Worm (Caenorhabditis elegans): ENCODE results near the gene rpl-6.

DNA sequence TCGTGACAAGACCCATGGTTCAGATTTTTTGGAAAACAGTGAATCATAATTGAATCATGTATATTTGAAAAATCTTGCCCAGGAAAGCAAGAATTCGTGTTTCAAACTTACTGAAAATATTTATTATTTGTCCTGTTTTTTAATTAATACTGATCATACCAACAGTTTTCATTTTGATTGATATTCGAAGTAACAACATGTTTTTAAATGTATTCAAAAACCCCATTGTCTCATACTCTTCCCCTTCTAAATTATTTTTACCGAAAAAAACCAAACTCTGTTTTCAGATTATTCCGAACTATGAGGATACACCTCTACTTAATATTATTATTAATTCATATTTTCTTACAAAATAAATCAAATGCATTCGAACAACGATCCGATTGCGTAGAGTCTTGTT lies 8.0 kb downstream of the rpl-6 start, which contains the start of gene R151.1:
- TF ChIP-seq med-1 (GFP tag; optimal IDR thresholded peaks at IDR 0.05; ENCODE audit: insufficient read depth) = no peak
- no peak for TF ChIP-seq ref-1 (GFP tag; conservative IDR thresholded peaks at IDR 0.05)
- no peak for TF ChIP-seq klf-2 (GFP tag; conservative IDR thresholded peaks at IDR 0.05)
